Worm (Caenorhabditis elegans): ENCODE data around the gene daf-36.

- no peak for TF ChIP-seq ceh-82 (tag; optimal IDR thresholded peaks at IDR 0.05)
- TF ChIP-seq skn-1 (tag; optimal IDR thresholded peaks at IDR 0.05), result no peak
- no peak for TF ChIP-seq F49E8.2 (tag; optimal IDR thresholded peaks at IDR 0.05; ENCODE audit: borderline replicate concordance)
- no peak for TF ChIP-seq ceh-28 (tag; optimal IDR thresholded peaks at IDR 0.05)
- no peak for TF ChIP-seq unc-62 (GFP tag; optimal IDR thresholded peaks at IDR 0.05 in 1 of 2)
- TF ChIP-seq unc-62 (tag; optimal IDR thresholded peaks at IDR 0.05), result no peak
- peak; percentile 57 for TF ChIP-seq mep-1 (tag; optimal IDR thresholded peaks at IDR 0.05)
- no peak for TF ChIP-seq zag-1 (tag; optimal IDR thresholded peaks at IDR 0.05)
- TF ChIP-seq fos-1 (tag; optimal IDR thresholded peaks at IDR 0.05), result no peak
- TF ChIP-seq nhr-237 (tag; optimal IDR thresholded peaks at IDR 0.05), result no peak
- no peak for TF ChIP-seq pha-4 (GFP tag; IDR thresholded peaks at IDR 0.05)
- no peak for TF ChIP-seq pha-4 (tag; optimal IDR thresholded peaks at IDR 0.05)
- peak in 1 of 2 experiments; percentile 85 for TF ChIP-seq lsy-2 (tag; optimal IDR thresholded peaks at IDR 0.05)
These were observed 20.6 kb downstream of the daf-36 start, which contains the start of the genes ZK856.19 and ZK856.11 for ce11 chrV:10204863-10205338.
